Worm (Caenorhabditis elegans) whole organism, young adult: ENCODE results near the gene C26E6.12.

Experiments used
- B0035.1 ChIP-seq: sonication (generic microtip); optimal IDR thresholded peaks from 2 replicates; lab custom pipeline; 2016; ENCODE audit warnings: missing genetic modification characterization, mild to moderate bottlenecking, missing compliant biosample characterization, missing genotype, missing genetic modification reagents
- B0261.1 ChIP-seq: sonication (generic microtip); optimal IDR thresholded peaks from 2 replicates; lab custom pipeline; 2016; ENCODE audit warnings: mild to moderate bottlenecking, missing genetic modification characterization, moderate library complexity, missing compliant biosample characterization
- F49E8.2 ChIP-seq: sonication (generic microtip); optimal IDR thresholded peaks from 3 replicates; lab custom pipeline; 2017; ENCODE audit warnings: missing genetic modification characterization, mild to moderate bottlenecking, missing compliant biosample characterization, antibody characterized with exemption, moderate library complexity; ENCODE audit not compliant: insufficient read depth
- F55B11.4 ChIP-seq: sonication (generic microtip); optimal IDR thresholded peaks from 2 replicates; lab custom pipeline; 2016; ENCODE audit warnings: missing compliant biosample characterization, missing genetic modification characterization, borderline replicate concordance; ENCODE audit not compliant: insufficient read depth
- K11D2.4 ChIP-seq: fragments of 200-800 bp; sonication (Bioruptor generic); IDR thresholded peaks from 2 replicates; pipeline ENCODE4 v1.3.6; 2022; ENCODE audit warnings: missing genetic modification reagents, missing genetic modification characterization, missing compliant biosample characterization
- K12H6.12 ChIP-seq: fragments of 200-800 bp; sonication (Bioruptor generic); optimal IDR thresholded peaks from 2 replicates; lab custom pipeline; 2018; ENCODE audit warnings: mild to moderate bottlenecking, missing genetic modification characterization, missing compliant biosample characterization
- T07F8.4 ChIP-seq: sonication (generic microtip); optimal IDR thresholded peaks from 2 replicates; lab custom pipeline; 2016; ENCODE audit warnings: mild to moderate bottlenecking, missing genetic modification characterization, moderate library complexity, missing compliant biosample characterization
- Y67H2A.10 ChIP-seq: fragments of 200-800 bp; sonication (Bioruptor generic); conservative IDR thresholded peaks from 2 replicates; pipeline ENCODE4 v1.3.6; 2022; ENCODE audit warnings: missing genetic modification reagents, missing genetic modification characterization, missing compliant biosample characterization
- Y79H2A.3 ChIP-seq: fragments of 200-800 bp; sonication (Bioruptor generic); conservative IDR thresholded peaks from 2 replicates; pipeline ENCODE4 v1.3.6; 2022; ENCODE audit warnings: missing genetic modification reagents, missing genetic modification characterization, missing compliant biosample characterization
- ama-1 ChIP-seq, 3 experiments: fragments of 150-350 bp in 1 of 3; sonication (generic microtip) in 2 of 3; optimal IDR thresholded peaks; 2 replicates each; lab custom pipeline; 2014 to 2018; ENCODE audit warnings: missing biosample characterization in 2 of 3, missing genetic modification characterization in 2 of 3, missing genetic modification reagents in 2 of 3
- athp-1 ChIP-seq: sonication (generic microtip); optimal IDR thresholded peaks from 2 replicates; lab custom pipeline; 2017; ENCODE audit warnings: mild to moderate bottlenecking, missing genetic modification characterization, missing compliant biosample characterization
- attf-3 ChIP-seq: fragments of 200-800 bp; sonication (Bioruptor generic); conservative IDR thresholded peaks from 2 replicates; pipeline ENCODE4 v1.3.6; 2022; ENCODE audit warnings: missing genetic modification reagents, missing genetic modification characterization, missing compliant biosample characterization
- attf-5 ChIP-seq: fragments of 200-800 bp; sonication (Bioruptor generic); optimal IDR thresholded peaks from 2 replicates; lab custom pipeline; 2018; ENCODE audit warnings: mild to moderate bottlenecking, missing genetic modification characterization, missing compliant biosample characterization
- ccch-3 ChIP-seq: fragments of 200-800 bp; sonication (Bioruptor generic); optimal IDR thresholded peaks from 2 replicates; lab custom pipeline; 2018; ENCODE audit warnings: mild to moderate bottlenecking, missing genetic modification characterization, missing compliant biosample characterization
- cebp-1 ChIP-seq, 2 experiments: fragments of 200-800 bp in 1 of 2; sonication (Bioruptor generic) in 1 of 2; sonication (generic microtip) in 1 of 2; IDR thresholded peaks in 1 of 2; optimal IDR thresholded peaks in 1 of 2; 2 replicates each; pipeline versions ENCODE4 v1.3.6 to Lab custom; 2017 to 2022; ENCODE audit warnings: missing compliant biosample characterization in 2 of 2, missing genetic modification characterization in 2 of 2, mild to moderate bottlenecking in 1 of 2, missing genetic modification reagents in 1 of 2, moderate library complexity in 1 of 2
- cebp-2 ChIP-seq: fragments of 200-800 bp; sonication (Bioruptor generic); IDR thresholded peaks from 2 replicates; pipeline ENCODE4 v1.3.6; 2022; ENCODE audit warnings: missing genetic modification characterization, missing compliant biosample characterization
- ceh-27 ChIP-seq: fragments of 200-800 bp; sonication (Bioruptor generic); optimal IDR thresholded peaks from 2 replicates; lab custom pipeline; 2018; ENCODE audit warnings: mild to moderate bottlenecking, missing genetic modification characterization, moderate library complexity, missing compliant biosample characterization
- ceh-79 ChIP-seq: sonication (generic microtip); optimal IDR thresholded peaks from 2 replicates; lab custom pipeline; 2017; ENCODE audit warnings: mild to moderate bottlenecking, missing genetic modification characterization, missing compliant biosample characterization
- dpff-1 ChIP-seq: sonication (generic microtip); optimal IDR thresholded peaks from 2 replicates; lab custom pipeline; 2017; ENCODE audit warnings: mild to moderate bottlenecking, missing genetic modification characterization, missing compliant biosample characterization
- dpl-1 ChIP-seq: fragments of 150-350 bp; optimal IDR thresholded peaks from 2 replicates; lab custom pipeline; 2014; ENCODE audit warnings: missing biosample characterization, missing genetic modification reagents, missing genetic modification characterization
- efl-1 ChIP-seq: fragments of 150-350 bp; optimal IDR thresholded peaks from 2 replicates; lab custom pipeline; 2014; ENCODE audit warnings: missing biosample characterization, missing genetic modification reagents, missing genetic modification characterization
- egl-44 ChIP-seq: fragments of 200-800 bp; sonication (Bioruptor generic); IDR thresholded peaks from 2 replicates; pipeline ENCODE4 v1.3.6; 2022; ENCODE audit warnings: missing genetic modification reagents, missing genetic modification characterization, missing compliant biosample characterization
- egrh-3 ChIP-seq: fragments of 200-800 bp; sonication (Bioruptor generic); IDR thresholded peaks from 2 replicates; pipeline ENCODE4 v1.3.6; 2022; ENCODE audit warnings: missing genetic modification reagents, missing genetic modification characterization, missing compliant biosample characterization
- fkh-3 ChIP-seq: sonication (generic microtip); optimal IDR thresholded peaks from 2 replicates; lab custom pipeline; 2016; ENCODE audit warnings: mild to moderate bottlenecking, missing genetic modification characterization, missing compliant biosample characterization
- hmg-20 ChIP-seq: fragments of 200-800 bp; sonication (Bioruptor generic); IDR thresholded peaks from 2 replicates; pipeline ENCODE4 v1.3.6; 2022; ENCODE audit warnings: missing genetic modification reagents, missing genetic modification characterization, missing compliant biosample characterization
- lsy-27 ChIP-seq: sonication (generic microtip); optimal IDR thresholded peaks from 2 replicates; lab custom pipeline; 2017; ENCODE audit warnings: missing genetic modification characterization, mild to moderate bottlenecking, missing compliant biosample characterization, antibody characterized with exemption, missing genotype, borderline replicate concordance; ENCODE audit not compliant: insufficient read depth
- madf-3 ChIP-seq: fragments of 200-800 bp; sonication (Bioruptor generic); IDR thresholded peaks from 2 replicates; pipeline ENCODE4 v1.3.6; 2022; ENCODE audit warnings: missing genetic modification reagents, missing genetic modification characterization, missing compliant biosample characterization
- nfyb-1 ChIP-seq: fragments of 200-800 bp; sonication (Bioruptor generic); IDR thresholded peaks from 2 replicates; pipeline ENCODE4 v1.3.6; 2022; ENCODE audit warnings: missing genetic modification reagents, missing genetic modification characterization, missing compliant biosample characterization
- pbrm-1 ChIP-seq: fragments of 200-800 bp; sonication (Bioruptor generic); IDR thresholded peaks from 2 replicates; pipeline ENCODE4 v1.3.6; 2022; ENCODE audit warnings: missing genetic modification reagents, missing genetic modification characterization, missing compliant biosample characterization
- pha-4 ChIP-seq: fragments of 150-350 bp; sonication (generic microtip); optimal IDR thresholded peaks from 2 replicates; lab custom pipeline; 2014; ENCODE audit warnings: missing biosample characterization, missing genetic modification reagents, missing genetic modification characterization
- repo-1 ChIP-seq: sonication (generic microtip); optimal IDR thresholded peaks from 2 replicates; lab custom pipeline; 2017; ENCODE audit warnings: mild to moderate bottlenecking, missing genetic modification characterization, missing compliant biosample characterization
- snpc-1.1 ChIP-seq: sonication (generic microtip); optimal IDR thresholded peaks from 2 replicates; lab custom pipeline; 2017; ENCODE audit warnings: missing genetic modification characterization, mild to moderate bottlenecking, missing compliant biosample characterization, antibody characterized with exemption, moderate library complexity, missing genotype, missing genetic modification reagents; ENCODE audit not compliant: insufficient read depth
- snpc-3.4 ChIP-seq: sonication (generic microtip); optimal IDR thresholded peaks from 2 replicates; lab custom pipeline; 2017; ENCODE audit warnings: missing genetic modification characterization, mild to moderate bottlenecking, missing compliant biosample characterization, antibody characterized with exemption, moderate library complexity, missing genotype, missing genetic modification reagents
- somi-1 ChIP-seq: fragments of 200-800 bp; sonication (Bioruptor generic); optimal IDR thresholded peaks from 2 replicates; lab custom pipeline; 2018; ENCODE audit warnings: mild to moderate bottlenecking, missing genetic modification characterization, missing compliant biosample characterization
- sptf-2 ChIP-seq: fragments of 200-800 bp; sonication (Bioruptor generic); optimal IDR thresholded peaks from 2 replicates; lab custom pipeline; 2018; ENCODE audit warnings: mild to moderate bottlenecking, missing genetic modification characterization, missing compliant biosample characterization
- tbx-9 ChIP-seq: sonication (generic microtip); optimal IDR thresholded peaks from 2 replicates; lab custom pipeline; 2016; ENCODE audit warnings: borderline replicate concordance, missing genetic modification characterization, inconsistent platforms, missing compliant biosample characterization
- zfh-2 ChIP-seq: fragments of 200-800 bp; sonication (Bioruptor generic); conservative IDR thresholded peaks from 2 replicates; pipeline ENCODE4 v1.3.6; 2022; ENCODE audit warnings: missing genetic modification reagents, missing genetic modification characterization, missing compliant biosample characterization
- ztf-26 ChIP-seq: sonication (generic microtip); optimal IDR thresholded peaks from 2 replicates; lab custom pipeline; 2017; ENCODE audit warnings: missing genetic modification characterization, missing compliant biosample characterization
- ztf-28 ChIP-seq: fragments of 200-800 bp; sonication (Bioruptor generic); IDR thresholded peaks from 2 replicates; pipeline ENCODE4 v1.3.6; 2022; ENCODE audit warnings: missing genetic modification reagents, missing genetic modification characterization, missing compliant biosample characterization

Gene C26E6.12

ce11 chrIII:4960204-4960603 is 28.2 kb upstream of the C26E6.12 start, which contains the start of gene C27F2.4:
C27F2.4 (minus strand) TSS chrIII:4960304.
- TF ChIP-seq F49E8.2 (tag; lab: Kevin White, UChicago) = no peak
- no peak for TF ChIP-seq lsy-27
- no peak for TF ChIP-seq Y67H2A.10 (GFP tag; lab: Robert Waterston, UW)
- TF ChIP-seq snpc-3.4 (tag; lab: Kevin White, UChicago) = no peak
- no peak for TF ChIP-seq attf-3
- TF ChIP-seq pbrm-1 = no peak
- TF ChIP-seq F55B11.4 (tag; lab: Kevin White, UChicago) = no peak
- no peak for TF ChIP-seq ccch-3
- no peak for TF ChIP-seq ceh-27 (GFP tag; lab: Kevin White, UChicago)
- TF ChIP-seq athp-1 (tag; lab: Kevin White, UChicago) = no peak
- TF ChIP-seq efl-1 (GFP tag; lab: Kevin White, UChicago) = no peak
- no peak for TF ChIP-seq ztf-28

- TF ChIP-seq tbx-9 (tag; lab: Kevin White, UChicago) (no peak), pbrm-1 (no peak), ccch-3 (no peak)
- TF ChIP-seq, all 124 proteins: peak for 0
Observed at ce11 chrIII:4956566-4956965, 24.5 kb upstream of the C26E6.12 start, which contains the start of gene C26E6.1. C26E6.1 (plus strand) TSS chrIII:4956866.

DNA sequence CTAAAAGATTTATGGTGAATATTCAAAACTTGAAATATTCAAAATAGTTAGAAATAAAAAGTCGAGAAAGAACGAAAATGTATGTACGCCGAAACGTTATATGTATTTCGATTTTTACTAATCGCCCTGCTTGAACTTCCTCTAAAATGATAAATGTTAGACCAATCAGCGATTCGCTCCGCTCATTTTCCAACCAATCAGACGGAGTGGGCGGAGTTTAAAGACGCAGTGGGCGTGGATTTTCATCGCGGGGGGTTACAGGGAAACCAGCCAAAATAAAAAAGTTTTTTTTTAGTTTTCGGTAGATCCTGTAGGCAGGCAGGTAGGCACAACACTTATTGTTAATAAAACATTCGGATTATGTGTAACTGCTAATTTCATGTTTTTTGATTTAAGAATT is 20.9 kb upstream of the C26E6.12 start:
- TF ChIP-seq dpff-1 (tag; lab: Kevin White, UChicago) (no peak), nfyb-1 (GFP tag; lab: Robert Waterston, UW) (peak; percentile 64; the same call in 1 of the 2 replicates), fkh-3 (no peak), K11D2.4 (no peak), T07F8.4 (tag; lab: Kevin White, UChicago) (no peak)

DNA sequence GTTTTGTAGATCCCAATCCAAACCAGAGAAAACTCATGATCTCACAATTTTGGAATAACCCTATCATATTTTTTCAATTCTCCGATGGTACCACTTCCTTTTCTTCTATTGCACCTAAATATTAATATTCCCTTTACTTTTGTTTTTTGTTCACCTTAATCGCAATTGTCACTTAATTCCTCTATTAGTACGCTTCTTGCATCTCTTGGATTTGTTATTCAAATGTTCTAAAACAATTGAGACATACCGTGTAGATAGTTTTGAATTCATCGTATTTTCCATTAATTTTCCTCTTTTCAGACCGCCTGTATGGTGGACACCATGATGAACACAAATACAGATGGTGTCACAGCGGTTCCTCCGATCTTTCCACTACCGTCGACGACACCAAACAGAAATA is 19.8 kb upstream of the C26E6.12 start, which contains the start of gene flh-2:
Gene flh-2, plus strand, starts transcription at position 301 of the 400 bp plus-strand sequence.
- no peak for TF ChIP-seq somi-1 (GFP tag; lab: Kevin White, UChicago)

DNA sequence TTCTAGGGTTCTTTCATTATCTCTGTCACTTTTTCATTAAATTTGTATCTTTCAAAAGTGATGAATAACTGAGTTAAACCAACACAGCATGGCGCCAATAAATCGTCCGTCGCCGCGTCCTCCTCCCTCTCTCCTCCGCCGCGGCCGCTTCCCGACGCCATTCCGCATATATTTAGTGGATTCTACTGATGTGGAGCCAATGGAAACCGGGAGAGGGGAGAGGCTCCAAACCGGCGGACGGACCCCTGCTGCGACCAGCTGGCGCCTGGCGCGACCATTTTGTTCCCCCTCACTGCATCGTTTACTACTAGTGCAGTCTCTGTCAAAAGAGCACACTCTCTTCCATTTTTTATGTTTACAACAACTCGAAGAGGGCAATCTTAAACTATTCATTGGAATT is 19.2 kb upstream of the C26E6.12 start:
- TF ChIP-seq cebp-2 (no peak), zfh-2 (peak; percentile 91), Y79H2A.3 (no peak), egl-44 (GFP tag; lab: Robert Waterston, UW) (no peak), egrh-3 (GFP tag; lab: Robert Waterston, UW) (peak; percentile 69; the same call in 1 of the 2 replicates)

ce11 chrIII:4950345-4950744 is 18.3 kb upstream of the C26E6.12 start:
- no peak for TF ChIP-seq B0261.1
- TF ChIP-seq hmg-20 (GFP tag; lab: Robert Waterston, UW) = no peak
- peak; percentile 88 for TF ChIP-seq zfh-2
- TF ChIP-seq K11D2.4 = 0 out of 2 replicates have a peak, but pooled peaks have one; percentile 63
- TF ChIP-seq sptf-2 (GFP tag; lab: Kevin White, UChicago) = no peak
- TF ChIP-seq ama-1 (optimal IDR thresholded peaks at IDR 0.05; lab: Kevin White, UChicago) = no peak
- no peak for TF ChIP-seq ama-1 (GFP tag; optimal IDR thresholded peaks at IDR 0.05; lab: Kevin White, UChicago)
- no peak for TF ChIP-seq repo-1
- no peak for TF ChIP-seq pha-4
- no peak for TF ChIP-seq snpc-1.1 (tag; lab: Kevin White, UChicago)
- TF ChIP-seq cebp-1 (GFP tag; IDR thresholded peaks at IDR 0.05; lab: Robert Waterston, UW) = no peak
- peak; percentile 37 for TF ChIP-seq cebp-1 (tag; optimal IDR thresholded peaks at IDR 0.05; lab: Kevin White, UChicago)
- no peak for TF ChIP-seq snpc-3.4 (tag; lab: Kevin White, UChicago)
- no peak for TF ChIP-seq Y67H2A.10 (GFP tag; lab: Robert Waterston, UW)
- peak; percentile 13 for TF ChIP-seq attf-5
- no peak for TF ChIP-seq B0035.1 (tag; lab: Kevin White, UChicago)
- TF ChIP-seq ceh-79 (tag; lab: Kevin White, UChicago) = no peak
- no peak for TF ChIP-seq ztf-26
- no peak for TF ChIP-seq madf-3
- no peak for TF ChIP-seq dpl-1 (GFP tag; lab: Kevin White, UChicago)
- peak; percentile 29 for TF ChIP-seq K12H6.12
